Fruit fly (Drosophila melanogaster) whole organism, embryonic: ENCODE measurements around the gene Gcna.

ENCODE experiments used
- CG4360 ChIP-seq: fragments of 200-800 bp; sonication (Bioruptor generic); IDR thresholded peaks from 2 replicates; pipeline ENCODE4 v1.3.6; 2022; ENCODE audit warnings: missing biosample characterization, missing genetic modification characterization
- CG9876 ChIP-seq: fragments of 200-800 bp; sonication (Bioruptor generic); optimal IDR thresholded peaks from 2 replicates; lab custom pipeline; 2016; ENCODE audit warnings: missing biosample characterization, missing genetic modification characterization
- Doc3 ChIP-seq: fragments of 200-800 bp; sonication (Bioruptor generic); IDR thresholded peaks from 3 replicates; pipeline ENCODE4 v1.3.6; 2022; ENCODE audit warnings: missing biosample characterization, missing genetic modification characterization; ENCODE audit not compliant: partially characterized antibody
- lmd ChIP-seq: fragments of 200-800 bp; sonication (Bioruptor generic); IDR thresholded peaks from 2 replicates; pipeline ENCODE4 v1.3.6; 2022; ENCODE audit warnings: missing biosample characterization, missing genetic modification characterization
- nerfin-2 ChIP-seq: fragments of 200-800 bp; sonication (Bioruptor generic); IDR thresholded peaks from 2 replicates; pipeline ENCODE4 v1.3.6; 2022; ENCODE audit warnings: missing biosample characterization, missing genetic modification characterization; ENCODE audit not compliant: partially characterized antibody

- TF ChIP-seq CG9876 (GFP tag; lab: Kevin White, UChicago): peak; percentile 79
- peak; percentile 77 for TF ChIP-seq CG4360 (GFP tag; lab: Robert Waterston, UW)
- peak; percentile 45; the same call in 1 of the 2 replicates for TF ChIP-seq nerfin-2
- no peak for TF ChIP-seq Doc3 (GFP tag; lab: Robert Waterston, UW)
- peak; percentile 97 for TF ChIP-seq lmd (GFP tag; lab: Robert Waterston, UW)
Measured at dm6 chrX:1830396-1831218, 35.0 kb downstream of the Gcna start.
